Fruit fly (Drosophila melanogaster) whole organism, embryonic: ENCODE results near the gene ninaE.
A peak's percentile ranks its signal among the peaks of the same experiment; 100 is the strongest.

Experiments used
- Antp ChIP-seq: fragments of 200-800 bp; sonication (Bioruptor generic); optimal IDR thresholded peaks from 3 replicates; lab custom pipeline; 2016; ENCODE audit warnings: missing biosample characterization, missing genetic modification characterization
- CG10979 ChIP-seq: fragments of 200-800 bp; sonication (Bioruptor generic); optimal IDR thresholded peaks from 2 replicates; lab custom pipeline; 2018; ENCODE audit warnings: missing biosample characterization, mild to moderate bottlenecking, missing genetic modification characterization, moderate library complexity
- CG11695 ChIP-seq: fragments of 200-800 bp; sonication (Bioruptor generic); IDR thresholded peaks from 3 replicates; pipeline ENCODE4 v1.3.6; 2022; ENCODE audit warnings: missing biosample characterization, missing genetic modification characterization
- CG12155 ChIP-seq: fragments of 200-800 bp; sonication (Bioruptor generic); optimal IDR thresholded peaks from 3 replicates; lab custom pipeline; 2016; ENCODE audit warnings: missing biosample characterization, missing genetic modification characterization
- CG13296 ChIP-seq: fragments of 200-800 bp; sonication (Bioruptor generic); optimal IDR thresholded peaks from 3 replicates; lab custom pipeline; 2018; ENCODE audit warnings: missing biosample characterization, mild to moderate bottlenecking, missing genetic modification characterization
- CG14667 ChIP-seq: fragments of 200-800 bp; sonication (Bioruptor generic); IDR thresholded peaks from 2 replicates; pipeline ENCODE4 v1.3.6; 2022; ENCODE audit warnings: missing biosample characterization, missing genetic modification characterization
- CG14860 ChIP-seq: fragments of 200-800 bp; sonication (Bioruptor generic); IDR thresholded peaks from 3 replicates; pipeline ENCODE4 v1.3.6; 2022; ENCODE audit warnings: missing biosample characterization, missing genetic modification characterization; ENCODE audit not compliant: partially characterized antibody
- CG15601 ChIP-seq: fragments of 200-800 bp; sonication (Bioruptor generic); optimal IDR thresholded peaks from 3 replicates; lab custom pipeline; 2019; ENCODE audit warnings: missing biosample characterization, mild to moderate bottlenecking, missing genetic modification characterization, moderate library complexity
- CG1602 ChIP-seq: fragments of 200-800 bp; sonication (Bioruptor generic); optimal IDR thresholded peaks from 3 replicates; lab custom pipeline; 2016; ENCODE audit warnings: missing biosample characterization, missing genetic modification characterization
- CG1603 ChIP-seq: fragments of 200-800 bp; sonication (Bioruptor generic); optimal IDR thresholded peaks from 2 replicates; lab custom pipeline; 2019; ENCODE audit warnings: missing biosample characterization, mild to moderate bottlenecking, missing genetic modification characterization, moderate library complexity
- CG16779 ChIP-seq: fragments of 200-800 bp; sonication (Bioruptor generic); IDR thresholded peaks from 2 replicates; pipeline ENCODE4 v1.3.6; 2022; ENCODE audit warnings: missing biosample characterization, missing genetic modification characterization
- CG16813 ChIP-seq: fragments of 200-800 bp; sonication (Bioruptor generic); IDR thresholded peaks from 3 replicates; pipeline ENCODE4 v1.3.6; 2022; ENCODE audit warnings: missing biosample characterization, missing genetic modification characterization; ENCODE audit not compliant: partially characterized antibody
- CG3281 ChIP-seq: fragments of 200-800 bp; sonication (Bioruptor generic); optimal IDR thresholded peaks from 3 replicates; lab custom pipeline; 2017; ENCODE audit warnings: missing biosample characterization, mild to moderate bottlenecking, missing genetic modification characterization
- CG4404 ChIP-seq: fragments of 200-800 bp; sonication (Bioruptor generic); IDR thresholded peaks from 2 replicates; pipeline ENCODE4 v1.3.6; 2022; ENCODE audit warnings: missing biosample characterization, missing genetic modification characterization
- CG4617 ChIP-seq: fragments of 200-800 bp; sonication (Bioruptor generic); optimal IDR thresholded peaks from 3 replicates; lab custom pipeline; 2016; ENCODE audit warnings: missing biosample characterization, missing genetic modification characterization, borderline replicate concordance
- CG4730 ChIP-seq: fragments of 200-800 bp; sonication (Bioruptor generic); IDR thresholded peaks from 2 replicates; pipeline ENCODE4 v1.3.6; 2022; ENCODE audit warnings: missing biosample characterization, missing genetic modification characterization
- CG6813 ChIP-seq: fragments of 200-800 bp; sonication (Bioruptor generic); optimal IDR thresholded peaks from 2 replicates; lab custom pipeline; 2017; ENCODE audit warnings: missing biosample characterization, missing genetic modification characterization, mild to moderate bottlenecking, moderate library complexity, missing genetic modification reagents
- CG7357 ChIP-seq: fragments of 200-800 bp; sonication (Bioruptor generic); IDR thresholded peaks from 3 replicates; pipeline ENCODE4 v1.3.6; 2022; ENCODE audit warnings: missing biosample characterization, missing genetic modification characterization
- CG7556 ChIP-seq: fragments of 200-800 bp; sonication (Bioruptor generic); optimal IDR thresholded peaks from 2 replicates; lab custom pipeline; 2017; ENCODE audit warnings: missing biosample characterization, mild to moderate bottlenecking, missing genetic modification characterization
- CG7987 ChIP-seq: fragments of 200-800 bp; sonication (Bioruptor generic); optimal IDR thresholded peaks from 2 replicates; lab custom pipeline; 2018; ENCODE audit warnings: missing biosample characterization, mild to moderate bottlenecking, missing genetic modification characterization, moderate library complexity
- CG8944 ChIP-seq: fragments of 200-800 bp; sonication (Bioruptor generic); optimal IDR thresholded peaks from 3 replicates; lab custom pipeline; 2016; ENCODE audit warnings: missing biosample characterization, missing genetic modification characterization
- CrebB ChIP-seq: fragments of 200-800 bp; sonication (Bioruptor generic); optimal IDR thresholded peaks from 3 replicates; lab custom pipeline; 2018; ENCODE audit warnings: missing biosample characterization, mild to moderate bottlenecking, missing genetic modification characterization
- D19B ChIP-seq: fragments of 200-800 bp; sonication (Bioruptor generic); optimal IDR thresholded peaks from 2 replicates; lab custom pipeline; 2017; ENCODE audit warnings: missing biosample characterization, mild to moderate bottlenecking, missing genetic modification characterization
- Dbx ChIP-seq: fragments of 200-800 bp; sonication (Bioruptor generic); IDR thresholded peaks from 3 replicates; pipeline ENCODE4 v1.3.6; 2022; ENCODE audit warnings: missing biosample characterization, missing genetic modification characterization
- Drgx ChIP-seq: fragments of 200-800 bp; sonication (Bioruptor generic); IDR thresholded peaks from 2 replicates; pipeline ENCODE4 v1.3.6; 2022; ENCODE audit warnings: missing biosample characterization, missing genetic modification characterization
- Ets97D ChIP-seq: fragments of 200-800 bp; sonication (Bioruptor generic); optimal IDR thresholded peaks from 3 replicates; lab custom pipeline; 2016; ENCODE audit warnings: missing biosample characterization, missing genetic modification characterization
- Gug ChIP-seq: fragments of 200-800 bp; sonication (Bioruptor generic); IDR thresholded peaks from 4 replicates; pipeline ENCODE4 v1.3.6; 2022; ENCODE audit warnings: missing biosample characterization, missing genetic modification characterization
- MBD-R2 ChIP-seq: fragments of 200-800 bp; sonication (Bioruptor generic); IDR thresholded peaks from 2 replicates; pipeline ENCODE4 v1.3.6; 2022; ENCODE audit warnings: missing biosample characterization, missing genetic modification characterization
- MTF-1 ChIP-seq: fragments of 200-800 bp; sonication (Bioruptor generic); optimal IDR thresholded peaks from 2 replicates; lab custom pipeline; 2018; ENCODE audit warnings: missing biosample characterization, mild to moderate bottlenecking, missing genetic modification characterization, borderline replicate concordance
- Mes4 ChIP-seq: fragments of 200-800 bp; sonication (Bioruptor generic); optimal IDR thresholded peaks from 2 replicates; lab custom pipeline; 2016; ENCODE audit warnings: missing biosample characterization, missing genetic modification characterization
- Nf-YC ChIP-seq: fragments of 200-800 bp; optimal IDR thresholded peaks from 3 replicates; lab custom pipeline; 2019; ENCODE audit warnings: missing biosample characterization, mild to moderate bottlenecking, missing genetic modification characterization, moderate library complexity
- Ravus ChIP-seq: fragments of 200-800 bp; sonication (Bioruptor generic); IDR thresholded peaks from 2 replicates; pipeline ENCODE4 v1.3.6; 2022; ENCODE audit warnings: missing biosample characterization, missing genetic modification characterization
- ac ChIP-seq: fragments of 200-800 bp; sonication (Bioruptor generic); optimal IDR thresholded peaks from 3 replicates; lab custom pipeline; 2017; ENCODE audit warnings: missing biosample characterization, mild to moderate bottlenecking, missing genetic modification characterization
- bcd ChIP-seq: fragments of 200-800 bp; sonication (Bioruptor generic); optimal IDR thresholded peaks from 2 replicates; lab custom pipeline; 2017; ENCODE audit warnings: missing biosample characterization, mild to moderate bottlenecking, missing genetic modification characterization
- emc ChIP-seq: fragments of 200-800 bp; sonication (Bioruptor generic); optimal IDR thresholded peaks from 2 replicates; lab custom pipeline; 2016; ENCODE audit warnings: missing biosample characterization, missing genetic modification characterization
- en ChIP-seq: fragments of 200-800 bp; sonication (Bioruptor generic); optimal IDR thresholded peaks from 2 replicates; lab custom pipeline; 2016; ENCODE audit warnings: missing biosample characterization, missing genetic modification characterization
- fd102C ChIP-seq: fragments of 200-800 bp; sonication (Bioruptor generic); optimal IDR thresholded peaks from 2 replicates; lab custom pipeline; 2018; ENCODE audit warnings: missing biosample characterization, mild to moderate bottlenecking, missing genetic modification characterization, moderate library complexity
- ind ChIP-seq: fragments of 200-800 bp; sonication (Bioruptor generic); optimal IDR thresholded peaks from 3 replicates; lab custom pipeline; 2016; ENCODE audit warnings: missing biosample characterization, missing genetic modification characterization
- lab ChIP-seq: fragments of 200-800 bp; sonication (Bioruptor generic); optimal IDR thresholded peaks from 3 replicates; lab custom pipeline; 2017; ENCODE audit warnings: missing biosample characterization, missing genetic modification characterization, mild to moderate bottlenecking, moderate library complexity, missing genetic modification reagents
- lilli ChIP-seq: fragments of 200-800 bp; sonication (Bioruptor generic); optimal IDR thresholded peaks from 3 replicates; lab custom pipeline; 2016; ENCODE audit warnings: missing biosample characterization, missing genetic modification characterization
- pho ChIP-seq: fragments of 200-800 bp; sonication (Bioruptor generic); optimal IDR thresholded peaks from 2 replicates; lab custom pipeline; 2016; ENCODE audit warnings: missing biosample characterization, missing genetic modification characterization
- pita ChIP-seq: fragments of 200-800 bp; sonication (Bioruptor generic); optimal IDR thresholded peaks from 2 replicates; lab custom pipeline; 2017; ENCODE audit warnings: missing biosample characterization, mild to moderate bottlenecking, missing genetic modification characterization
- pnt ChIP-seq: fragments of 200-800 bp; sonication (Bioruptor generic); optimal IDR thresholded peaks from 3 replicates; lab custom pipeline; 2016; ENCODE audit warnings: missing biosample characterization, missing genetic modification characterization
- salm ChIP-seq: fragments of 200-800 bp; sonication (Bioruptor generic); optimal IDR thresholded peaks from 2 replicates; lab custom pipeline; 2018; ENCODE audit warnings: missing biosample characterization, mild to moderate bottlenecking, missing genetic modification characterization
- sc ChIP-seq, 3 experiments: fragments of >200 bp in 2 of 3; fragments of 200-800 bp in 1 of 3; sonication (Bioruptor generic) in 1 of 3; optimal IDR thresholded peaks; 2 replicates in 2 of 3; 3 replicates in 1 of 3; lab custom pipeline; 2017; ENCODE audit warnings: mild to moderate bottlenecking in 1 of 3, missing biosample characterization in 1 of 3, missing genetic modification characterization in 1 of 3, missing genetic modification reagents in 1 of 3
- sens-2 ChIP-seq: fragments of 200-800 bp; sonication (Bioruptor generic); IDR thresholded peaks from 2 replicates; pipeline ENCODE4 v1.3.6; 2022; ENCODE audit warnings: missing biosample characterization, missing genetic modification characterization
- seq ChIP-seq: fragments of 200-800 bp; sonication (Bioruptor generic); IDR thresholded peaks from 2 replicates; pipeline ENCODE4 v1.3.6; 2022; ENCODE audit warnings: missing biosample characterization, missing genetic modification characterization
- slbo ChIP-seq: fragments of 200-800 bp; sonication (Bioruptor generic); IDR thresholded peaks from 2 replicates; pipeline ENCODE4 v1.3.6; 2022; ENCODE audit warnings: missing biosample characterization, missing genetic modification characterization
- sug ChIP-seq: fragments of 200-800 bp; optimal IDR thresholded peaks from 2 replicates; lab custom pipeline; 2019; ENCODE audit warnings: missing biosample characterization, mild to moderate bottlenecking, missing genetic modification characterization, moderate library complexity
- trh ChIP-seq: fragments of 200-800 bp; sonication (Bioruptor generic); optimal IDR thresholded peaks from 2 replicates; lab custom pipeline; 2016; ENCODE audit warnings: missing biosample characterization, missing genetic modification characterization
- unc-4 ChIP-seq: fragments of 200-800 bp; sonication (Bioruptor generic); IDR thresholded peaks from 2 replicates; pipeline ENCODE4 v1.3.6; 2022; ENCODE audit warnings: missing biosample characterization, missing genetic modification characterization; ENCODE audit not compliant: partially characterized antibody
- yki ChIP-seq: fragments of >200 bp; optimal IDR thresholded peaks from 3 replicates; lab custom pipeline; 2018

ninaE gene

DNA sequence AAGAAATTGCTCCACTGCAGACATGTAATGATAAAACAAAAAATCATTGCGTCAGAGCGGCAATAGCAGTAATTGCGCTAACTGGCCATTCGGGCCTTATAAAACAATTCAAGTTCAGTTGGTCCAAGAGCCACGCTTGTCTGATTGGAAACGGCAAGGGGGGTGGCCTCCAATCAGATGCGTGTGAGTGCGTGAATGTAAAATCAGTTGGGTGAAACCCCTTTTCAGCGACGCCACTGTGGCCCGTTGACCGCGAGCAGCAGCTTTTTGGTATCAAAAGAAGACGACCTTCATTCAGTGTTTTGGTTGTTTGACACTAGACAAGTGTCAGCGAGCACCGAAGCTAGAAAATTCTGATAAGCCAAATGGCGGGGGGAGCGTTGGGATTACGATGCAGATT lies 14.3 kb upstream of the ninaE start (continued):
- TF ChIP-seq lab (GFP tag; lab: Kevin White, UChicago), result no peak
- no peak for TF ChIP-seq MBD-R2 (GFP tag; lab: Robert Waterston, UW)
- TF ChIP-seq CG14860 (GFP tag; lab: Robert Waterston, UW), result no peak
- TF ChIP-seq Ets97D (GFP tag; lab: Kevin White, UChicago), result no peak
- no peak for TF ChIP-seq CG7556 (GFP tag; lab: Kevin White, UChicago)
- TF ChIP-seq yki (lab: Kevin White, UChicago), result no peak
- TF ChIP-seq CG16779 (GFP tag; lab: Robert Waterston, UW), result no peak
- TF ChIP-seq en (GFP tag; lab: Kevin White, UChicago), result no peak
- no peak for TF ChIP-seq pnt
- TF ChIP-seq trh (GFP tag; lab: Kevin White, UChicago), result no peak
- TF ChIP-seq ind, result no peak
- TF ChIP-seq fd102C (GFP tag; lab: Kevin White, UChicago), result no peak
- TF ChIP-seq slbo (GFP tag; lab: Robert Waterston, UW), result peak; percentile 41
- no peak for TF ChIP-seq CG11695 (GFP tag; lab: Robert Waterston, UW)
- no peak for TF ChIP-seq CG7357 (GFP tag; lab: Robert Waterston, UW)
- no peak for TF ChIP-seq ac (GFP tag; lab: Kevin White, UChicago)
- TF ChIP-seq lilli (GFP tag; lab: Kevin White, UChicago), result peak; percentile 7
- TF ChIP-seq CG4617 (GFP tag; lab: Kevin White, UChicago), result no peak
- no peak for TF ChIP-seq CG1603
- TF ChIP-seq CG8944 (GFP tag; lab: Kevin White, UChicago), result no peak
- no peak for TF ChIP-seq CG13296 (GFP tag; lab: Kevin White, UChicago)
- no peak for TF ChIP-seq sens-2 (GFP tag; lab: Robert Waterston, UW)
- no peak for TF ChIP-seq emc
- peak; percentile 16 for TF ChIP-seq MTF-1
- TF ChIP-seq CG10979 (tag; lab: Kevin White, UChicago), result no peak
- TF ChIP-seq Dbx, result no peak
- no peak for TF ChIP-seq CG4404 (GFP tag; lab: Robert Waterston, UW)
- TF ChIP-seq CG14667, result no peak
- TF ChIP-seq CrebB (tag; lab: Kevin White, UChicago), result peak; percentile 18
- no peak for TF ChIP-seq CG16813 (GFP tag; lab: Robert Waterston, UW)
- TF ChIP-seq CG7987 (GFP tag; lab: Kevin White, UChicago), result no peak
- TF ChIP-seq bcd, result no peak
- TF ChIP-seq CG1602 (GFP tag; lab: Kevin White, UChicago), result no peak
- peak; percentile 11 for TF ChIP-seq Antp (GFP tag; lab: Kevin White, UChicago)
- TF ChIP-seq CG15601 (tag; lab: Kevin White, UChicago), result no peak
- TF ChIP-seq Nf-YC (tag; lab: Kevin White, UChicago), result peak; percentile 36
- TF ChIP-seq CG4730 (GFP tag; lab: Robert Waterston, UW), result no peak
- no peak for TF ChIP-seq CG6813 (GFP tag; lab: Kevin White, UChicago)
- no peak for TF ChIP-seq Mes4 (GFP tag; lab: Kevin White, UChicago)
- no peak for TF ChIP-seq sc (optimal IDR thresholded peaks at IDR 0.05; lab: Kevin White, UChicago)
- no peak for TF ChIP-seq sc (GFP tag; optimal IDR thresholded peaks at IDR 0.05; lab: Kevin White, UChicago)
- no peak for TF ChIP-seq Drgx (GFP tag; lab: Robert Waterston, UW)
- no peak for TF ChIP-seq sug (tag; lab: Kevin White, UChicago)
- no peak for TF ChIP-seq Ravus
- no peak for TF ChIP-seq pita (GFP tag; lab: Kevin White, UChicago)
- TF ChIP-seq Gug (GFP tag; lab: Robert Waterston, UW), result no peak
- no peak for TF ChIP-seq CG3281 (GFP tag; lab: Kevin White, UChicago)
- TF ChIP-seq unc-4 (GFP tag; lab: Robert Waterston, UW), result no peak
- TF ChIP-seq salm (tag; lab: Kevin White, UChicago), result no peak
- no peak for TF ChIP-seq pho (GFP tag; lab: Kevin White, UChicago)
- no peak for TF ChIP-seq CG12155
- TF ChIP-seq seq, result no peak
- no peak for TF ChIP-seq D19B (GFP tag; lab: Kevin White, UChicago)
